Fruit fly (Drosophila melanogaster) whole organism, embryonic: ENCODE results near the gene CG42494.
A peak's percentile ranks its signal among the peaks of the same experiment; 100 is the strongest.

ENCODE experiments used
- ATbp ChIP-seq: fragments of 200-800 bp; sonication (Bioruptor generic); optimal IDR thresholded peaks from 2 replicates; lab custom pipeline; 2017; ENCODE audit warnings: missing biosample characterization, mild to moderate bottlenecking, missing genetic modification characterization, missing genetic modification reagents
- Bdp1 ChIP-seq: fragments of 200-800 bp; sonication (Bioruptor generic); optimal IDR thresholded peaks from 3 replicates; lab custom pipeline; 2016; ENCODE audit warnings: missing biosample characterization, missing genetic modification characterization
- CG10654 ChIP-seq: fragments of 200-800 bp; sonication (Bioruptor generic); optimal IDR thresholded peaks from 2 replicates; lab custom pipeline; 2016; ENCODE audit warnings: missing biosample characterization, missing genetic modification characterization
- CG11456 ChIP-seq: fragments of 200-800 bp; sonication (Bioruptor generic); IDR thresholded peaks from 3 replicates; pipeline ENCODE4 v1.3.6; 2022; ENCODE audit warnings: missing biosample characterization, missing genetic modification characterization
- CG12769 ChIP-seq: fragments of 200-800 bp; sonication (Bioruptor generic); optimal IDR thresholded peaks from 2 replicates; lab custom pipeline; 2019; ENCODE audit warnings: missing biosample characterization, mild to moderate bottlenecking, missing genetic modification characterization, moderate library complexity
- CG12942 ChIP-seq: fragments of 200-800 bp; sonication (Bioruptor generic); optimal IDR thresholded peaks from 3 replicates; lab custom pipeline; 2016; ENCODE audit warnings: missing biosample characterization, missing genetic modification characterization
- CG13894 ChIP-seq: fragments of 200-800 bp; sonication (Bioruptor generic); optimal IDR thresholded peaks from 3 replicates; lab custom pipeline; 2018; ENCODE audit warnings: missing biosample characterization, mild to moderate bottlenecking, missing genetic modification characterization, moderate library complexity
- CG17359 ChIP-seq: fragments of 200-800 bp; sonication (Bioruptor generic); optimal IDR thresholded peaks from 3 replicates; lab custom pipeline; 2018; ENCODE audit warnings: missing biosample characterization, mild to moderate bottlenecking, missing genetic modification characterization, moderate library complexity
- CG18476 ChIP-seq: fragments of 200-800 bp; sonication (Bioruptor generic); optimal IDR thresholded peaks from 2 replicates; lab custom pipeline; 2016; ENCODE audit warnings: missing biosample characterization, mild to moderate bottlenecking, missing genetic modification characterization
- CG18599 ChIP-seq: fragments of 200-800 bp; sonication (Bioruptor generic); optimal IDR thresholded peaks from 3 replicates; lab custom pipeline; 2017; ENCODE audit warnings: missing biosample characterization, missing genetic modification characterization, mild to moderate bottlenecking, moderate library complexity, missing genetic modification reagents
- CG18619 ChIP-seq: fragments of 200-800 bp; sonication (Bioruptor generic); optimal IDR thresholded peaks from 3 replicates; lab custom pipeline; 2017; ENCODE audit warnings: missing biosample characterization, mild to moderate bottlenecking, missing genetic modification characterization
- CG30431 ChIP-seq: fragments of 200-800 bp; sonication (Bioruptor generic); optimal IDR thresholded peaks from 2 replicates; lab custom pipeline; 2017; ENCODE audit warnings: missing biosample characterization, missing genetic modification characterization
- CG3281 ChIP-seq: fragments of 200-800 bp; sonication (Bioruptor generic); optimal IDR thresholded peaks from 3 replicates; lab custom pipeline; 2017; ENCODE audit warnings: missing biosample characterization, mild to moderate bottlenecking, missing genetic modification characterization
- CG33557 ChIP-seq: fragments of 200-800 bp; sonication (Bioruptor generic); optimal IDR thresholded peaks from 2 replicates; lab custom pipeline; 2019; ENCODE audit warnings: missing biosample characterization, mild to moderate bottlenecking, missing genetic modification characterization, moderate library complexity
- CG34422 ChIP-seq: fragments of 200-800 bp; sonication (Bioruptor generic); IDR thresholded peaks from 3 replicates; pipeline ENCODE4 v1.3.6; 2022; ENCODE audit warnings: missing biosample characterization, missing genetic modification characterization
- CG6272 ChIP-seq: fragments of 200-800 bp; sonication (Bioruptor generic); IDR thresholded peaks from 2 replicates; pipeline ENCODE4 v1.3.6; 2022; ENCODE audit warnings: missing biosample characterization, missing genetic modification characterization
- CG6791 ChIP-seq: fragments of 200-800 bp; sonication (Bioruptor generic); IDR thresholded peaks from 3 replicates; pipeline ENCODE4 v1.3.6; 2022; ENCODE audit warnings: missing biosample characterization, missing genetic modification characterization; ENCODE audit not compliant: partially characterized antibody
- CG7271 ChIP-seq: fragments of 200-800 bp; sonication (Bioruptor generic); optimal IDR thresholded peaks from 2 replicates; lab custom pipeline; 2018; ENCODE audit warnings: missing biosample characterization, mild to moderate bottlenecking, missing genetic modification characterization, moderate library complexity
- CG7372 ChIP-seq: fragments of 200-800 bp; sonication (Bioruptor generic); IDR thresholded peaks from 2 replicates; pipeline ENCODE4 v1.3.6; 2022; ENCODE audit warnings: missing biosample characterization, missing genetic modification characterization
- CG7928 ChIP-seq: fragments of 200-800 bp; sonication (Bioruptor generic); optimal IDR thresholded peaks from 2 replicates; lab custom pipeline; 2017; ENCODE audit warnings: missing biosample characterization, mild to moderate bottlenecking, missing genetic modification characterization
- CG8281 ChIP-seq: fragments of 200-800 bp; sonication (Bioruptor generic); optimal IDR thresholded peaks from 2 replicates; lab custom pipeline; 2018; ENCODE audit warnings: missing biosample characterization, mild to moderate bottlenecking, missing genetic modification characterization, moderate library complexity
- CG8359 ChIP-seq: fragments of 200-800 bp; sonication (Bioruptor generic); optimal IDR thresholded peaks from 2 replicates; lab custom pipeline; 2017; ENCODE audit warnings: missing biosample characterization, mild to moderate bottlenecking, missing genetic modification characterization, borderline replicate concordance
- Dfd ChIP-seq, 2 experiments: fragments of >200 bp; optimal IDR thresholded peaks; 2 replicates each; lab custom pipeline; 2017; ENCODE audit warnings: missing biosample characterization in 2 of 2, missing genetic modification characterization in 2 of 2
- Dll ChIP-seq: fragments of 200-800 bp; sonication (Bioruptor generic); IDR thresholded peaks from 4 replicates; pipeline ENCODE4 v1.3.6; 2022; ENCODE audit warnings: missing biosample characterization, missing genetic modification characterization; ENCODE audit not compliant: partially characterized antibody
- H15 ChIP-seq: fragments of 200-800 bp; sonication (Bioruptor generic); IDR thresholded peaks from 3 replicates; pipeline ENCODE4 v1.3.6; 2022; ENCODE audit warnings: missing biosample characterization, missing genetic modification characterization
- HLH3B ChIP-seq: fragments of 200-800 bp; sonication (Bioruptor generic); IDR thresholded peaks from 2 replicates; pipeline ENCODE4 v1.3.6; 2022; ENCODE audit warnings: missing biosample characterization, missing genetic modification characterization
- Meics ChIP-seq: fragments of 200-800 bp; sonication (Bioruptor generic); optimal IDR thresholded peaks from 2 replicates; lab custom pipeline; 2017; ENCODE audit warnings: missing biosample characterization, mild to moderate bottlenecking, missing genetic modification characterization
- NfI ChIP-seq: fragments of 200-800 bp; sonication (Bioruptor generic); optimal IDR thresholded peaks from 3 replicates; lab custom pipeline; 2018; ENCODE audit warnings: missing biosample characterization, mild to moderate bottlenecking, missing genetic modification characterization, moderate library complexity
- Oli ChIP-seq: fragments of 200-800 bp; sonication (Bioruptor generic); optimal IDR thresholded peaks from 2 replicates; lab custom pipeline; 2018; ENCODE audit warnings: missing biosample characterization, mild to moderate bottlenecking, missing genetic modification characterization, moderate library complexity
- Stat92E ChIP-seq, 3 experiments: fragments of >200 bp in 2 of 3; fragments of 200-800 bp in 1 of 3; sonication (Bioruptor generic) in 1 of 3; optimal IDR thresholded peaks; 2 replicates each; lab custom pipeline; 2017 to 2019; ENCODE audit warnings: missing biosample characterization in 3 of 3, missing genetic modification characterization in 3 of 3, mild to moderate bottlenecking in 1 of 3, moderate library complexity in 1 of 3
- Xbp1 ChIP-seq: fragments of 200-800 bp; sonication (Bioruptor generic); optimal IDR thresholded peaks from 3 replicates; lab custom pipeline; 2016; ENCODE audit warnings: missing biosample characterization, mild to moderate bottlenecking, missing genetic modification characterization
- Xrp1 ChIP-seq: fragments of 200-800 bp; sonication (Bioruptor generic); IDR thresholded peaks from 2 replicates; pipeline ENCODE4 v1.3.6; 2022; ENCODE audit warnings: missing biosample characterization, missing genetic modification characterization
- ac ChIP-seq: fragments of 200-800 bp; sonication (Bioruptor generic); optimal IDR thresholded peaks from 3 replicates; lab custom pipeline; 2017; ENCODE audit warnings: missing biosample characterization, mild to moderate bottlenecking, missing genetic modification characterization
- btn ChIP-seq: fragments of 200-800 bp; sonication (Bioruptor generic); optimal IDR thresholded peaks from 2 replicates; lab custom pipeline; 2016; ENCODE audit warnings: missing biosample characterization, missing genetic modification characterization
- cg ChIP-seq: fragments of 200-800 bp; sonication (Bioruptor generic); optimal IDR thresholded peaks from 3 replicates; lab custom pipeline; 2019; ENCODE audit warnings: missing biosample characterization, mild to moderate bottlenecking, missing genetic modification characterization, moderate library complexity
- chn ChIP-seq: fragments of 200-800 bp; sonication (Bioruptor generic); optimal IDR thresholded peaks from 2 replicates; lab custom pipeline; 2016; ENCODE audit warnings: missing biosample characterization, missing genetic modification characterization
- danr ChIP-seq: fragments of 200-800 bp; sonication (Bioruptor generic); IDR thresholded peaks from 2 replicates; pipeline ENCODE4 v1.3.6; 2022; ENCODE audit warnings: missing biosample characterization, missing genetic modification characterization
- dpn ChIP-seq, 2 experiments: fragments of 200-800 bp; sonication (Bioruptor generic); optimal IDR thresholded peaks; 3 replicates each; lab custom pipeline; 2016; ENCODE audit warnings: missing biosample characterization in 2 of 2, missing genetic modification characterization in 2 of 2
- emc ChIP-seq: fragments of 200-800 bp; sonication (Bioruptor generic); optimal IDR thresholded peaks from 2 replicates; lab custom pipeline; 2016; ENCODE audit warnings: missing biosample characterization, missing genetic modification characterization
- en ChIP-seq: fragments of 200-800 bp; sonication (Bioruptor generic); optimal IDR thresholded peaks from 2 replicates; lab custom pipeline; 2016; ENCODE audit warnings: missing biosample characterization, missing genetic modification characterization
- esg ChIP-seq: fragments of 200-800 bp; sonication (Bioruptor generic); conservative IDR thresholded peaks from 2 replicates; pipeline ENCODE4 v1.3.6; 2022; ENCODE audit warnings: missing biosample characterization, missing genetic modification characterization
- fd64A ChIP-seq: fragments of 200-800 bp; sonication (Bioruptor generic); optimal IDR thresholded peaks from 3 replicates; lab custom pipeline; 2018; ENCODE audit warnings: missing biosample characterization, mild to moderate bottlenecking, missing genetic modification characterization
- gfzf ChIP-seq: fragments of 200-800 bp; sonication (Bioruptor generic); optimal IDR thresholded peaks from 2 replicates; lab custom pipeline; 2016; ENCODE audit warnings: missing biosample characterization, mild to moderate bottlenecking, missing genetic modification characterization, moderate library complexity
- h ChIP-seq: fragments of >200 bp; optimal IDR thresholded peaks from 2 replicates; lab custom pipeline; 2017
- pho ChIP-seq: fragments of 200-800 bp; sonication (Bioruptor generic); optimal IDR thresholded peaks from 2 replicates; lab custom pipeline; 2016; ENCODE audit warnings: missing biosample characterization, missing genetic modification characterization
- prd ChIP-seq, 3 experiments: fragments of >200 bp in 2 of 3; fragments of 200-800 bp in 1 of 3; sonication (Bioruptor generic) in 1 of 3; optimal IDR thresholded peaks in 2 of 3; IDR thresholded peaks in 1 of 3; 2 replicates in 2 of 3; 3 replicates in 1 of 3; pipeline versions ENCODE4 v1.3.6 to Lab custom; 2017 to 2022; ENCODE audit warnings: missing biosample characterization in 1 of 3, missing genetic modification characterization in 1 of 3
- pros ChIP-seq: fragments of 200-800 bp; sonication (Bioruptor generic); optimal IDR thresholded peaks from 3 replicates; lab custom pipeline; 2019; ENCODE audit warnings: missing biosample characterization, mild to moderate bottlenecking, missing genetic modification characterization, moderate library complexity
- scrt ChIP-seq: fragments of 200-800 bp; sonication (Bioruptor generic); optimal IDR thresholded peaks from 2 replicates; lab custom pipeline; 2018; ENCODE audit warnings: missing biosample characterization, mild to moderate bottlenecking, missing genetic modification characterization, moderate library complexity
- sens-2 ChIP-seq: fragments of 200-800 bp; sonication (Bioruptor generic); IDR thresholded peaks from 2 replicates; pipeline ENCODE4 v1.3.6; 2022; ENCODE audit warnings: missing biosample characterization, missing genetic modification characterization
- tgo ChIP-seq: fragments of 200-800 bp; sonication (Bioruptor generic); IDR thresholded peaks from 3 replicates; pipeline ENCODE4 v1.3.6; 2022; ENCODE audit warnings: missing biosample characterization, missing genetic modification characterization
- zfh2 ChIP-seq: fragments of 200-800 bp; sonication (Bioruptor generic); optimal IDR thresholded peaks from 2 replicates; lab custom pipeline; 2016; ENCODE audit warnings: missing biosample characterization, missing genetic modification characterization

The CG42494 gene

dm6 chr3L:3141411-3141810 lies 42.8 kb upstream of the CG42494 start (continued):
- TF ChIP-seq CG30431 (GFP tag; lab: Kevin White, UChicago) (no peak), HLH3B (no peak), pros (GFP tag; lab: Kevin White, UChicago) (no peak), CG18599 (no peak), zfh2 (GFP tag; lab: Kevin White, UChicago) (no peak), CG7372 (GFP tag; lab: Robert Waterston, UW) (no peak), CG8281 (tag; lab: Kevin White, UChicago) (no peak), CG7271 (no peak), danr (no peak), CG11456 (no peak), chn (GFP tag; lab: Kevin White, UChicago) (no peak), h (lab: Kevin White, UChicago) (no peak), Stat92E (GFP tag; optimal IDR thresholded peaks at IDR 0.05; lab: Kevin White, UChicago) (no peak), tgo (GFP tag; lab: Robert Waterston, UW) (no peak), CG33557 (peak; percentile 91), dpn (GFP tag; optimal IDR thresholded peaks at IDR 0.05; lab: Kevin White, UChicago) (no peak), Dfd (GFP tag; optimal IDR thresholded peaks at IDR 0.05; lab: Kevin White, UChicago) (no peak), NfI (GFP tag; lab: Kevin White, UChicago) (no peak), CG8359 (GFP tag; lab: Kevin White, UChicago) (no peak), CG12942 (GFP tag; lab: Kevin White, UChicago) (no peak), scrt (GFP tag; lab: Kevin White, UChicago) (no peak), Xbp1 (GFP tag; lab: Kevin White, UChicago) (no peak), ATbp (no peak), CG6272 (GFP tag; lab: Robert Waterston, UW) (no peak), CG6791 (GFP tag; lab: Robert Waterston, UW) (no peak), CG10654 (no peak), Dll (GFP tag; lab: Robert Waterston, UW) (no peak), CG12769 (tag; lab: Kevin White, UChicago) (no peak), CG34422 (no peak), CG17359 (tag; lab: Kevin White, UChicago) (no peak), ac (GFP tag; lab: Kevin White, UChicago) (no peak), H15 (no peak), esg (no peak), fd64A (peak; percentile 35), cg (peak; percentile 24), CG7928 (GFP tag; lab: Kevin White, UChicago) (no peak), en (GFP tag; lab: Kevin White, UChicago) (no peak), CG3281 (no peak), pho (GFP tag; lab: Kevin White, UChicago) (no peak), btn (GFP tag; lab: Kevin White, UChicago) (no peak), Oli (no peak), Meics (no peak), sens-2 (no peak), Xrp1 (peak; percentile 11; the same call in 1 of the 2 replicates), prd (optimal IDR thresholded peaks at IDR 0.05; lab: Kevin White, UChicago) (no peak), prd (GFP tag; IDR thresholded peaks at IDR 0.05; lab: Robert Waterston, UW) (no peak), CG18619 (GFP tag; lab: Kevin White, UChicago) (no peak), CG13894 (tag; lab: Kevin White, UChicago) (no peak), emc (GFP tag; lab: Kevin White, UChicago) (no peak), Bdp1 (GFP tag; lab: Kevin White, UChicago) (no peak), CG18476 (no peak), gfzf (GFP tag; lab: Kevin White, UChicago) (no peak)
